Fruit fly (Drosophila melanogaster) whole organism, embryonic: ENCODE results near the gene T48.

ENCODE experiments used
- Abd-B ChIP-seq: fragments of 200-800 bp; sonication (Bioruptor generic); optimal IDR thresholded peaks from 2 replicates; lab custom pipeline; 2018; ENCODE audit warnings: missing biosample characterization, mild to moderate bottlenecking, missing genetic modification characterization, moderate library complexity
- Atf-2 ChIP-seq: fragments of 200-800 bp; sonication (Bioruptor generic); optimal IDR thresholded peaks from 2 replicates; lab custom pipeline; 2016; ENCODE audit warnings: missing biosample characterization, missing genetic modification characterization
- Bteb2 ChIP-seq: fragments of 200-800 bp; sonication (Bioruptor generic); optimal IDR thresholded peaks from 2 replicates; lab custom pipeline; 2016; ENCODE audit warnings: missing biosample characterization, missing genetic modification characterization
- CG10979 ChIP-seq: fragments of 200-800 bp; sonication (Bioruptor generic); optimal IDR thresholded peaks from 2 replicates; lab custom pipeline; 2018; ENCODE audit warnings: missing biosample characterization, mild to moderate bottlenecking, missing genetic modification characterization, moderate library complexity
- CG11093 ChIP-seq: fragments of 200-800 bp; sonication (Bioruptor generic); IDR thresholded peaks from 3 replicates; pipeline ENCODE4 v1.3.6; 2022; ENCODE audit warnings: missing biosample characterization, missing genetic modification characterization
- CG11723 ChIP-seq: fragments of 200-800 bp; sonication (Bioruptor generic); optimal IDR thresholded peaks from 2 replicates; lab custom pipeline; 2017; ENCODE audit warnings: missing biosample characterization, mild to moderate bottlenecking, missing genetic modification characterization
- CG14050 ChIP-seq: fragments of 200-800 bp; sonication (Bioruptor generic); IDR thresholded peaks from 3 replicates; pipeline ENCODE4 v1.3.6; 2022; ENCODE audit warnings: missing biosample characterization, missing genetic modification characterization
- CG14667 ChIP-seq: fragments of 200-800 bp; sonication (Bioruptor generic); IDR thresholded peaks from 2 replicates; pipeline ENCODE4 v1.3.6; 2022; ENCODE audit warnings: missing biosample characterization, missing genetic modification characterization
- CG16815 ChIP-seq: fragments of 200-800 bp; sonication (Bioruptor generic); optimal IDR thresholded peaks from 3 replicates; lab custom pipeline; 2017; ENCODE audit warnings: missing biosample characterization, mild to moderate bottlenecking, missing genetic modification characterization
- CG16863 ChIP-seq: fragments of 200-800 bp; sonication (Bioruptor generic); optimal IDR thresholded peaks from 3 replicates; lab custom pipeline; 2016; ENCODE audit warnings: missing biosample characterization, missing genetic modification characterization
- CG17385 ChIP-seq: fragments of 200-800 bp; sonication (Bioruptor generic); optimal IDR thresholded peaks from 3 replicates; lab custom pipeline; 2018; ENCODE audit warnings: missing biosample characterization, mild to moderate bottlenecking, missing genetic modification characterization
- CG1832 ChIP-seq: fragments of 200-800 bp; sonication (Bioruptor generic); optimal IDR thresholded peaks from 2 replicates; lab custom pipeline; 2017; ENCODE audit warnings: missing biosample characterization, mild to moderate bottlenecking, missing genetic modification characterization, inconsistent platforms
- CG18764 ChIP-seq: fragments of 200-800 bp; sonication (Bioruptor generic); optimal IDR thresholded peaks from 3 replicates; lab custom pipeline; 2016; ENCODE audit warnings: missing biosample characterization, missing genetic modification characterization
- CG2116 ChIP-seq: fragments of 200-800 bp; sonication (Bioruptor generic); optimal IDR thresholded peaks from 3 replicates; lab custom pipeline; 2018; ENCODE audit warnings: missing biosample characterization, mild to moderate bottlenecking, missing genetic modification characterization
- CG2120 ChIP-seq: fragments of 200-800 bp; sonication (Bioruptor generic); optimal IDR thresholded peaks from 3 replicates; lab custom pipeline; 2016; ENCODE audit warnings: missing biosample characterization, missing genetic modification characterization
- CG31224 ChIP-seq: fragments of 200-800 bp; sonication (Bioruptor generic); IDR thresholded peaks from 2 replicates; pipeline ENCODE4 v1.3.6; 2022; ENCODE audit warnings: missing biosample characterization, missing genetic modification characterization
- CG34224 ChIP-seq: fragments of 200-800 bp; sonication (Bioruptor generic); IDR thresholded peaks from 3 replicates; pipeline ENCODE4 v1.3.6; 2022; ENCODE audit warnings: missing biosample characterization, missing genetic modification characterization; ENCODE audit not compliant: partially characterized antibody
- CG34422 ChIP-seq: fragments of 200-800 bp; sonication (Bioruptor generic); IDR thresholded peaks from 3 replicates; pipeline ENCODE4 v1.3.6; 2022; ENCODE audit warnings: missing biosample characterization, missing genetic modification characterization
- CG5245 ChIP-seq: fragments of 200-800 bp; sonication (Bioruptor generic); optimal IDR thresholded peaks from 3 replicates; lab custom pipeline; 2016; ENCODE audit warnings: missing biosample characterization, missing genetic modification characterization
- CG6654 ChIP-seq: fragments of 200-800 bp; sonication (Bioruptor generic); optimal IDR thresholded peaks from 2 replicates; lab custom pipeline; 2017; ENCODE audit warnings: missing biosample characterization, mild to moderate bottlenecking, missing genetic modification characterization
- CG7357 ChIP-seq: fragments of 200-800 bp; sonication (Bioruptor generic); IDR thresholded peaks from 3 replicates; pipeline ENCODE4 v1.3.6; 2022; ENCODE audit warnings: missing biosample characterization, missing genetic modification characterization
- CG8281 ChIP-seq: fragments of 200-800 bp; sonication (Bioruptor generic); optimal IDR thresholded peaks from 2 replicates; lab custom pipeline; 2018; ENCODE audit warnings: missing biosample characterization, mild to moderate bottlenecking, missing genetic modification characterization, moderate library complexity
- CkIIα-i1 ChIP-seq: fragments of 200-800 bp; sonication (Bioruptor generic); IDR thresholded peaks from 2 replicates; pipeline ENCODE4 v1.3.6; 2022; ENCODE audit warnings: missing biosample characterization, missing genetic modification characterization
- CrebB ChIP-seq: fragments of 200-800 bp; sonication (Bioruptor generic); optimal IDR thresholded peaks from 3 replicates; lab custom pipeline; 2018; ENCODE audit warnings: missing biosample characterization, mild to moderate bottlenecking, missing genetic modification characterization
- Gug ChIP-seq: fragments of 200-800 bp; sonication (Bioruptor generic); IDR thresholded peaks from 4 replicates; pipeline ENCODE4 v1.3.6; 2022; ENCODE audit warnings: missing biosample characterization, missing genetic modification characterization
- Hey ChIP-seq: fragments of 200-800 bp; sonication (Bioruptor generic); optimal IDR thresholded peaks from 3 replicates; lab custom pipeline; 2018; ENCODE audit warnings: missing biosample characterization, mild to moderate bottlenecking, missing genetic modification characterization
- Oli ChIP-seq: fragments of 200-800 bp; sonication (Bioruptor generic); optimal IDR thresholded peaks from 2 replicates; lab custom pipeline; 2018; ENCODE audit warnings: missing biosample characterization, mild to moderate bottlenecking, missing genetic modification characterization, moderate library complexity
- Poxn ChIP-seq: fragments of 200-800 bp; sonication (Bioruptor generic); IDR thresholded peaks from 2 replicates; pipeline ENCODE4 v1.3.6; 2022; ENCODE audit warnings: missing biosample characterization, missing genetic modification characterization
- Ptx1 ChIP-seq: fragments of 200-800 bp; sonication (Bioruptor generic); IDR thresholded peaks from 2 replicates; pipeline ENCODE4 v1.3.6; 2022; ENCODE audit warnings: missing biosample characterization, missing genetic modification characterization
- abd-A ChIP-seq: fragments of 200-800 bp; sonication (Bioruptor generic); optimal IDR thresholded peaks from 3 replicates; lab custom pipeline; 2019; ENCODE audit warnings: missing biosample characterization, mild to moderate bottlenecking, missing genetic modification characterization, moderate library complexity
- ac ChIP-seq: fragments of 200-800 bp; sonication (Bioruptor generic); optimal IDR thresholded peaks from 3 replicates; lab custom pipeline; 2017; ENCODE audit warnings: missing biosample characterization, mild to moderate bottlenecking, missing genetic modification characterization
- al ChIP-seq: fragments of 200-800 bp; sonication (Bioruptor generic); IDR thresholded peaks from 2 replicates; pipeline ENCODE4 v1.3.6; 2022; ENCODE audit warnings: missing biosample characterization, missing genetic modification characterization
- eyg ChIP-seq: fragments of 200-800 bp; sonication (Bioruptor generic); optimal IDR thresholded peaks from 3 replicates; lab custom pipeline; 2016; ENCODE audit warnings: missing biosample characterization, missing genetic modification characterization
- fru ChIP-seq: fragments of >200 bp; optimal IDR thresholded peaks from 2 replicates; lab custom pipeline; 2017
- jigr1 ChIP-seq: fragments of 200-800 bp; sonication (Bioruptor generic); IDR thresholded peaks from 3 replicates; pipeline ENCODE4 v1.3.6; 2022; ENCODE audit warnings: missing biosample characterization, missing genetic modification characterization
- luna ChIP-seq: fragments of 200-800 bp; sonication (Bioruptor generic); optimal IDR thresholded peaks from 2 replicates; lab custom pipeline; 2016; ENCODE audit warnings: missing biosample characterization, missing genetic modification characterization
- mam ChIP-seq: fragments of 200-800 bp; sonication (Bioruptor generic); optimal IDR thresholded peaks from 3 replicates; lab custom pipeline; 2016; ENCODE audit warnings: missing biosample characterization, missing genetic modification characterization
- mirr ChIP-seq: fragments of 200-800 bp; sonication (Bioruptor generic); optimal IDR thresholded peaks from 3 replicates; lab custom pipeline; 2018; ENCODE audit warnings: missing biosample characterization, mild to moderate bottlenecking, missing genetic modification characterization
- mld ChIP-seq: fragments of 200-800 bp; sonication (Bioruptor generic); IDR thresholded peaks from 3 replicates; pipeline ENCODE4 v1.3.6; 2022; ENCODE audit warnings: missing biosample characterization, missing genetic modification characterization; ENCODE audit not compliant: partially characterized antibody
- nau ChIP-seq: fragments of 200-800 bp; sonication (Bioruptor generic); optimal IDR thresholded peaks from 3 replicates; lab custom pipeline; 2017; ENCODE audit warnings: missing biosample characterization, mild to moderate bottlenecking, missing genetic modification characterization, missing genetic modification reagents
- psq ChIP-seq: fragments of 200-800 bp; sonication (Bioruptor generic); optimal IDR thresholded peaks from 2 replicates; lab custom pipeline; 2017; ENCODE audit warnings: missing biosample characterization, missing genetic modification characterization
- rib ChIP-seq: fragments of 200-800 bp; sonication (Bioruptor generic); IDR thresholded peaks from 2 replicates; pipeline ENCODE4 v1.3.6; 2022; ENCODE audit warnings: missing biosample characterization, missing genetic modification characterization
- seq ChIP-seq: fragments of 200-800 bp; sonication (Bioruptor generic); IDR thresholded peaks from 2 replicates; pipeline ENCODE4 v1.3.6; 2022; ENCODE audit warnings: missing biosample characterization, missing genetic modification characterization
- sima ChIP-seq: fragments of 200-800 bp; sonication (Bioruptor generic); optimal IDR thresholded peaks from 2 replicates; lab custom pipeline; 2016; ENCODE audit warnings: missing biosample characterization, missing genetic modification characterization
- ssp ChIP-seq: fragments of 200-800 bp; sonication (Bioruptor generic); IDR thresholded peaks from 2 replicates; pipeline ENCODE4 v1.3.6; 2022; ENCODE audit warnings: missing biosample characterization, missing genetic modification characterization
- tgo ChIP-seq: fragments of 200-800 bp; sonication (Bioruptor generic); IDR thresholded peaks from 3 replicates; pipeline ENCODE4 v1.3.6; 2022; ENCODE audit warnings: missing biosample characterization, missing genetic modification characterization
- z ChIP-seq: fragments of 200-800 bp; sonication (Bioruptor generic); IDR thresholded peaks from 3 replicates; pipeline ENCODE4 v1.3.6; 2022; ENCODE audit warnings: missing biosample characterization, missing genetic modification characterization
- zen ChIP-seq: fragments of 200-800 bp; sonication (Bioruptor generic); optimal IDR thresholded peaks from 3 replicates; lab custom pipeline; 2018; ENCODE audit warnings: missing biosample characterization, mild to moderate bottlenecking, missing genetic modification characterization, moderate library complexity
- zfh2 ChIP-seq: fragments of 200-800 bp; sonication (Bioruptor generic); optimal IDR thresholded peaks from 2 replicates; lab custom pipeline; 2016; ENCODE audit warnings: missing biosample characterization, missing genetic modification characterization

The T48 gene

dm6 chr3R:26866577-26867456 is 14.7 kb upstream of the T48 start, which contains the start of the genes ball and His2Av (continued):
- TF ChIP-seq CG16863: peak; percentile 90
- peak; percentile 76 for TF ChIP-seq eyg (GFP tag; lab: Kevin White, UChicago)
- peak; percentile 69 for TF ChIP-seq CG11723 (GFP tag; lab: Kevin White, UChicago)
- no peak for TF ChIP-seq CkIIα-i1 (GFP tag; lab: Robert Waterston, UW)
- TF ChIP-seq mam (GFP tag; lab: Kevin White, UChicago): peak; percentile 91
- peak; percentile 57 for TF ChIP-seq CG14667 (GFP tag; lab: Robert Waterston, UW)
- peak; percentile 66 for TF ChIP-seq Abd-B
- no peak for TF ChIP-seq CG1832 (GFP tag; lab: Kevin White, UChicago)
- TF ChIP-seq CG2116 (GFP tag; lab: Kevin White, UChicago): peak; percentile 98
- TF ChIP-seq Atf-2 (GFP tag; lab: Kevin White, UChicago): peak; percentile 75
- TF ChIP-seq zen (tag; lab: Kevin White, UChicago): peak; percentile 67
- peak; percentile 81 for TF ChIP-seq CG5245 (GFP tag; lab: Kevin White, UChicago)
- TF ChIP-seq Bteb2 (GFP tag; lab: Kevin White, UChicago): peak; percentile 82
- TF ChIP-seq luna (GFP tag; lab: Kevin White, UChicago): peak; percentile 67
- no peak for TF ChIP-seq jigr1
- TF ChIP-seq zfh2 (GFP tag; lab: Kevin White, UChicago): peak; percentile 90
- no peak for TF ChIP-seq fru (lab: Kevin White, UChicago)
- TF ChIP-seq Oli: peak; percentile 63
- TF ChIP-seq CG2120 (GFP tag; lab: Kevin White, UChicago): peak; percentile 92
- TF ChIP-seq Ptx1 (GFP tag; lab: Robert Waterston, UW): peak; percentile 85
- peak; percentile 52 for TF ChIP-seq ac (GFP tag; lab: Kevin White, UChicago)
- peak; percentile 71 for TF ChIP-seq CrebB (tag; lab: Kevin White, UChicago)
- TF ChIP-seq CG34422 (GFP tag; lab: Robert Waterston, UW): peak; percentile 83
- TF ChIP-seq Gug (GFP tag; lab: Robert Waterston, UW): peak; percentile 74
- peak; percentile 73 for TF ChIP-seq psq (GFP tag; lab: Kevin White, UChicago)
- TF ChIP-seq CG18764 (GFP tag; lab: Kevin White, UChicago): peak; percentile 80
- TF ChIP-seq CG16815 (GFP tag; lab: Kevin White, UChicago): peak; percentile 71
- TF ChIP-seq CG11093 (GFP tag; lab: Robert Waterston, UW): 0 out of 3 replicates have a peak, but pooled peaks have one; percentile 47
- TF ChIP-seq ssp (GFP tag; lab: Robert Waterston, UW): peak; percentile 65
- peak; percentile 74; the same call in 1 of the 2 replicates for TF ChIP-seq seq (GFP tag; lab: Robert Waterston, UW)
- peak; percentile 55 for TF ChIP-seq CG14050
- TF ChIP-seq CG31224 (GFP tag; lab: Robert Waterston, UW): peak; percentile 49; the same call in 1 of the 2 replicates
- peak; percentile 58 for TF ChIP-seq CG17385 (GFP tag; lab: Kevin White, UChicago)
- peak; percentile 70 for TF ChIP-seq sima (GFP tag; lab: Kevin White, UChicago)
- peak; percentile 84 for TF ChIP-seq CG34224 (GFP tag; lab: Robert Waterston, UW)
- TF ChIP-seq CG10979 (tag; lab: Kevin White, UChicago): peak; percentile 71
- peak; percentile 16; the same call in 1 of the 2 replicates for TF ChIP-seq Poxn (GFP tag; lab: Robert Waterston, UW)
- peak; percentile 38 for TF ChIP-seq Hey
- TF ChIP-seq tgo (GFP tag; lab: Robert Waterston, UW): peak; percentile 84
- 0 out of 3 replicates have a peak, but pooled peaks have one; percentile 21 for TF ChIP-seq z
- TF ChIP-seq abd-A (tag; lab: Kevin White, UChicago): no peak
- 0 out of 3 replicates have a peak, but pooled peaks have one; percentile 27 for TF ChIP-seq CG7357 (GFP tag; lab: Robert Waterston, UW)
- TF ChIP-seq mirr (GFP tag; lab: Kevin White, UChicago): peak; percentile 42
- TF ChIP-seq CG6654 (GFP tag; lab: Kevin White, UChicago): peak; percentile 38
- TF ChIP-seq al (GFP tag; lab: Robert Waterston, UW): peak; percentile 74
- peak; percentile 59 for TF ChIP-seq nau (GFP tag; lab: Kevin White, UChicago)
- TF ChIP-seq mld (GFP tag; lab: Robert Waterston, UW): 0 out of 3 replicates have a peak, but pooled peaks have one; percentile 54
- peak; percentile 8 for TF ChIP-seq CG8281
- TF ChIP-seq rib (GFP tag; lab: Robert Waterston, UW): peak; percentile 90
